Worm (Caenorhabditis elegans) whole organism, late embryonic: ENCODE measurements around the gene rpl-25.1.

Source experiments
- C08G9.2 ChIP-seq: sonication (generic microtip); optimal IDR thresholded peaks from 2 replicates; lab custom pipeline; 2016; ENCODE audit warnings: mild to moderate bottlenecking, missing genetic modification characterization, moderate library complexity, missing compliant biosample characterization
- ahr-1 ChIP-seq: sonication (generic microtip); optimal IDR thresholded peaks from 2 replicates; lab custom pipeline; 2016; ENCODE audit warnings: missing genetic modification characterization, missing compliant biosample characterization
- hlh-15 ChIP-seq: sonication (generic microtip); optimal IDR thresholded peaks from 2 replicates; lab custom pipeline; 2016; ENCODE audit warnings: missing genetic modification characterization, missing compliant biosample characterization
- hlh-30 ChIP-seq: sonication (generic microtip); optimal IDR thresholded peaks from 2 replicates; lab custom pipeline; 2017; ENCODE audit warnings: antibody characterized with exemption, missing genetic modification characterization, missing compliant biosample characterization; ENCODE audit not compliant: insufficient read depth
- nhr-11 ChIP-seq: fragments of 150-350 bp; optimal IDR thresholded peaks from 2 replicates; lab custom pipeline; 2014; ENCODE audit warnings: missing biosample characterization, missing genetic modification characterization
- sdc-2 ChIP-seq: sonication (generic microtip); optimal IDR thresholded peaks from 2 replicates; lab custom pipeline; 2016; ENCODE audit warnings: missing genotype, missing genetic modification characterization, missing compliant biosample characterization
- unc-86 ChIP-seq: sonication (generic microtip); optimal IDR thresholded peaks from 2 replicates; lab custom pipeline; 2016; ENCODE audit warnings: missing genetic modification characterization, missing compliant biosample characterization
- ztf-16 ChIP-seq: sonication (generic microtip); optimal IDR thresholded peaks from 2 replicates; lab custom pipeline; 2017; ENCODE audit warnings: missing genetic modification characterization, missing compliant biosample characterization

ce11 chrX:4700083-4700482 lies 14.9 kb upstream of the rpl-25.1 start:
- TF ChIP-seq nhr-11 (tag; lab: Kevin White, UChicago) (no peak), C08G9.2 (tag; lab: Kevin White, UChicago) (no peak), sdc-2 (tag; lab: Kevin White, UChicago) (no peak), unc-86 (tag; lab: Kevin White, UChicago) (no peak), ztf-16 (tag; lab: Kevin White, UChicago) (no peak), hlh-30 (tag; lab: Kevin White, UChicago) (no peak), hlh-15 (tag; lab: Kevin White, UChicago) (no peak), ahr-1 (tag; lab: Kevin White, UChicago) (no peak)
